Worm (Caenorhabditis elegans): ENCODE data around the gene ugt-32.

ce11 chrV:3854847-3855246 lies 11.0 kb upstream of the ugt-32 start, which contains the start of gene nhr-186:
- TF ChIP-seq unc-39 (tag; optimal IDR thresholded peaks at IDR 0.05): no peak
- TF ChIP-seq snpc-4 (tag; optimal IDR thresholded peaks at IDR 0.05): no peak
- TF ChIP-seq unc-62 (GFP tag; optimal IDR thresholded peaks at IDR 0.05): no peak
- no peak for TF ChIP-seq lin-13 (tag; optimal IDR thresholded peaks at IDR 0.05)
